Worm (Caenorhabditis elegans) whole organism, L1 larva: ENCODE results near the gene K09C6.9.

Experiments used
- aly-2 ChIP-seq: fragments of 150-350 bp; optimal IDR thresholded peaks from 2 replicates; lab custom pipeline; 2014; ENCODE audit warnings: missing biosample characterization, missing genetic modification characterization
- ama-1 ChIP-seq: fragments of 150-350 bp; optimal IDR thresholded peaks from 2 replicates; lab custom pipeline; 2014
- ces-1 ChIP-seq: fragments of 150-350 bp; optimal IDR thresholded peaks from 2 replicates; lab custom pipeline; 2014; ENCODE audit warnings: missing biosample characterization, missing genetic modification reagents, missing genetic modification characterization
- dpl-1 ChIP-seq, 3 experiments: fragments of 150-350 bp in 2 of 3; sonication (generic microtip) in 1 of 3; optimal IDR thresholded peaks; 2 replicates each; lab custom pipeline; 2014 to 2017; ENCODE audit warnings: missing biosample characterization in 3 of 3, missing genetic modification characterization in 3 of 3, missing genetic modification reagents in 3 of 3
- efl-1 ChIP-seq, 4 experiments: fragments of 150-350 bp; optimal IDR thresholded peaks in 3 of 4; peaks in 1 of 4; 1 replicate in 1 of 4; 2 replicates in 3 of 4; lab custom pipeline; 2014; ENCODE audit warnings: missing biosample characterization in 2 of 4, missing genetic modification characterization in 2 of 4, missing genetic modification reagents in 2 of 4
- efl-3 ChIP-seq: fragments of 200-800 bp; sonication (Bioruptor generic); optimal IDR thresholded peaks from 2 replicates; lab custom pipeline; 2018; ENCODE audit warnings: mild to moderate bottlenecking, missing genetic modification characterization, missing compliant biosample characterization
- pqm-1 ChIP-seq: sonication (generic microtip); optimal IDR thresholded peaks from 3 replicates; lab custom pipeline; 2017; ENCODE audit warnings: missing biosample characterization, missing genetic modification characterization
- vab-15 ChIP-seq: sonication (generic microtip); optimal IDR thresholded peaks from 2 replicates; lab custom pipeline; 2017; ENCODE audit warnings: missing genotype, mild to moderate bottlenecking, missing genetic modification characterization, missing compliant biosample characterization
- ztf-11 ChIP-seq, 2 experiments: sonication (generic microtip); optimal IDR thresholded peaks; 2 replicates each; lab custom pipeline; 2016 to 2017; ENCODE audit warnings: missing genetic modification characterization in 2 of 2, missing biosample characterization in 1 of 2, missing compliant biosample characterization in 1 of 2

DNA sequence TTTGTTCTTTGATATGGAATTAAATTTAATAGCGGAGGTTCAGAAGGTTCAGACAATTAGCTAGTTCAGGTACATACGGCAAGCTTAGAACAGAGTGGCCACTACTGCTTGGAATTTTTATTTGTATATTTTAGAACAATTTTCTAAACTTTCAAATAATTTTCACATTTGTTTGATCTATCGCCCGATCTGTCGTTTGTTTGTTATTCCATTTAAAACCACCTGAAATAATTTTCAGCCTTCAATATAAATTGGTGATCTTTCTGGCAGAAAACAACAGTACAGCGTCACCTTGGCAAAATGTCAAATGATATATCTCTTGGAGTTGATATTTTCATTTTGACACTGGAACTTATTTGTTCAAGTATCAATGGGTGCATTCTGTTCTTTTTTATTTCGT lies 40.1 kb downstream of the K09C6.9 start, which contains the start of gene R13D11.3:
- TF ChIP-seq efl-3 (no peak), vab-15 (tag; lab: Kevin White, UChicago) (no peak), pqm-1 (tag; lab: Kevin White, UChicago) (no peak), ama-1 (lab: Kevin White, UChicago) (no peak), dpl-1 (GFP tag; optimal IDR thresholded peaks at IDR 0.05; lab: Kevin White, UChicago) (no peak), aly-2 (no peak), efl-1 (optimal IDR thresholded peaks at IDR 0.05; lab: Kevin White, UChicago) (no peak), efl-1 (GFP tag; optimal IDR thresholded peaks at IDR 0.05 in 1 of 2; lab: Kevin White, UChicago) (no peak), ztf-11 (tag; optimal IDR thresholded peaks at IDR 0.05; lab: Kevin White, UChicago) (no peak), ces-1 (GFP tag; lab: Kevin White, UChicago) (no peak)
